Worm (Caenorhabditis elegans) whole organism, L1 larva: ENCODE data around the gene R05G6.9.

Experiments used
- F16B12.6 ChIP-seq: fragments of 150-350 bp; optimal IDR thresholded peaks from 2 replicates; lab custom pipeline; 2014; ENCODE audit warnings: missing biosample characterization, missing genetic modification characterization
- Y116A8C.19 ChIP-seq: sonication (generic microtip); optimal IDR thresholded peaks from 2 replicates; lab custom pipeline; 2016; ENCODE audit warnings: missing compliant biosample characterization, missing genetic modification characterization, borderline replicate concordance
- ama-1 ChIP-seq: fragments of 150-350 bp; optimal IDR thresholded peaks from 2 replicates; lab custom pipeline; 2014
- blmp-1 ChIP-seq: fragments of 150-350 bp; optimal IDR thresholded peaks from 2 replicates; lab custom pipeline; 2014; ENCODE audit warnings: missing biosample characterization, missing genetic modification characterization
- ceh-88 ChIP-seq: fragments of 200-800 bp; sonication (Bioruptor generic); IDR thresholded peaks from 2 replicates; pipeline ENCODE4 v1.3.6; 2022; ENCODE audit warnings: missing genetic modification characterization, missing compliant biosample characterization
- ceh-90 ChIP-seq: sonication (generic microtip); optimal IDR thresholded peaks from 2 replicates; lab custom pipeline; 2016; ENCODE audit warnings: missing genetic modification characterization, missing compliant biosample characterization
- efl-3 ChIP-seq: fragments of 200-800 bp; sonication (Bioruptor generic); optimal IDR thresholded peaks from 2 replicates; lab custom pipeline; 2018; ENCODE audit warnings: mild to moderate bottlenecking, missing genetic modification characterization, missing compliant biosample characterization
- egl-13 ChIP-seq: sonication (generic microtip); optimal IDR thresholded peaks from 2 replicates; lab custom pipeline; 2016; ENCODE audit warnings: missing genotype, missing genetic modification reagents, missing genetic modification characterization, missing compliant biosample characterization
- egl-27 ChIP-seq, 2 experiments: fragments of 150-350 bp in 1 of 2; sonication (generic microtip); optimal IDR thresholded peaks; 3 replicates each; lab custom pipeline; 2017 to 2018; ENCODE audit warnings: missing biosample characterization in 2 of 2, missing genetic modification characterization in 2 of 2, missing genetic modification reagents in 2 of 2
- ets-5 ChIP-seq: fragments of 200-800 bp; sonication (Bioruptor generic); IDR thresholded peaks from 2 replicates; pipeline ENCODE4 v1.3.6; 2022; ENCODE audit warnings: missing genetic modification characterization, missing compliant biosample characterization
- fkh-4 ChIP-seq: sonication (generic microtip); optimal IDR thresholded peaks from 2 replicates; lab custom pipeline; 2016; ENCODE audit warnings: missing compliant biosample characterization, missing genetic modification characterization, borderline replicate concordance
- fkh-8 ChIP-seq: sonication (generic microtip); optimal IDR thresholded peaks from 2 replicates; lab custom pipeline; 2016; ENCODE audit warnings: mild to moderate bottlenecking, missing genetic modification characterization, missing compliant biosample characterization
- grh-1 ChIP-seq: fragments of 200-800 bp; sonication (Bioruptor generic); IDR thresholded peaks from 2 replicates; pipeline ENCODE4 v1.3.6; 2022; ENCODE audit warnings: missing genetic modification reagents, missing genetic modification characterization, missing compliant biosample characterization
- irx-1 ChIP-seq: sonication (generic microtip); optimal IDR thresholded peaks from 2 replicates; lab custom pipeline; 2016; ENCODE audit warnings: missing genetic modification characterization, missing compliant biosample characterization
- isw-1 ChIP-seq: fragments of 200-800 bp; sonication (Bioruptor generic); IDR thresholded peaks from 2 replicates; pipeline ENCODE4 v1.3.6; 2022; ENCODE audit warnings: missing genetic modification characterization, missing compliant biosample characterization
- lin-14 ChIP-seq: fragments of 200-800 bp; sonication (Bioruptor generic); optimal IDR thresholded peaks from 2 replicates; lab custom pipeline; 2018; ENCODE audit warnings: mild to moderate bottlenecking, missing genetic modification characterization, moderate library complexity, missing compliant biosample characterization
- lin-35 ChIP-seq, 2 experiments: fragments of 150-350 bp; optimal IDR thresholded peaks; 2 replicates each; lab custom pipeline; 2014; ENCODE audit warnings: missing biosample characterization in 2 of 2, missing genetic modification characterization in 2 of 2, missing genetic modification reagents in 2 of 2
- lir-3 ChIP-seq: sonication (generic microtip); optimal IDR thresholded peaks from 2 replicates; lab custom pipeline; 2016; ENCODE audit warnings: mild to moderate bottlenecking, missing genetic modification characterization, moderate library complexity, missing compliant biosample characterization; ENCODE audit not compliant: poor library complexity
- lsy-2 ChIP-seq, 2 experiments: fragments of 150-350 bp; optimal IDR thresholded peaks; 2 replicates each; lab custom pipeline; 2014; ENCODE audit warnings: missing biosample characterization in 2 of 2, missing genetic modification characterization in 2 of 2
- mab-9 ChIP-seq: fragments of 200-800 bp; sonication (Bioruptor generic); IDR thresholded peaks from 2 replicates; pipeline ENCODE4 v1.3.6; 2022; ENCODE audit warnings: missing genetic modification reagents, missing genetic modification characterization, missing compliant biosample characterization
- mdl-1 ChIP-seq, 2 experiments: fragments of 150-350 bp; optimal IDR thresholded peaks; 2 replicates each; lab custom pipeline; 2014 to 2017; ENCODE audit warnings: missing biosample characterization in 2 of 2, missing genetic modification characterization in 2 of 2, inconsistent platforms in 1 of 2
- nhr-19 ChIP-seq: fragments of 200-800 bp; sonication (Bioruptor generic); conservative IDR thresholded peaks from 2 replicates; pipeline ENCODE4 v1.3.6; 2022; ENCODE audit warnings: missing genetic modification characterization, missing compliant biosample characterization
- nhr-237 ChIP-seq: fragments of 150-350 bp; optimal IDR thresholded peaks from 2 replicates; lab custom pipeline; 2014; ENCODE audit warnings: missing biosample characterization, missing genetic modification characterization
- nhr-71 ChIP-seq: sonication (generic microtip); optimal IDR thresholded peaks from 2 replicates; lab custom pipeline; 2016; ENCODE audit warnings: mild to moderate bottlenecking, missing genetic modification characterization, moderate library complexity, missing compliant biosample characterization
- nhr-84 ChIP-seq: sonication (generic microtip); optimal IDR thresholded peaks from 2 replicates; lab custom pipeline; 2017; ENCODE audit warnings: missing biosample characterization, missing genetic modification characterization
- nhr-85 ChIP-seq: sonication (generic microtip); peaks from one replicate; lab custom pipeline; 2016; ENCODE audit warnings: missing genetic modification characterization, inconsistent platforms, missing compliant biosample characterization
- nhr-90 ChIP-seq: sonication (generic microtip); optimal IDR thresholded peaks from 2 replicates; lab custom pipeline; 2016; ENCODE audit warnings: mild to moderate bottlenecking, missing genetic modification characterization, missing compliant biosample characterization; ENCODE audit not compliant: poor library complexity
- skn-1 ChIP-seq: fragments of 150-350 bp; optimal IDR thresholded peaks from 2 replicates; lab custom pipeline; 2014; ENCODE audit warnings: missing biosample characterization, missing genetic modification characterization
- snpc-4 ChIP-seq: fragments of 150-350 bp; optimal IDR thresholded peaks from 2 replicates; lab custom pipeline; 2014; ENCODE audit warnings: missing biosample characterization, missing genetic modification characterization
- snu-23 ChIP-seq: sonication (generic microtip); optimal IDR thresholded peaks from 2 replicates; lab custom pipeline; 2016; ENCODE audit warnings: missing genetic modification characterization, missing compliant biosample characterization
- sptf-1 ChIP-seq: fragments of 150-350 bp; optimal IDR thresholded peaks from 2 replicates; lab custom pipeline; 2014; ENCODE audit warnings: missing biosample characterization, missing genetic modification characterization
- sup-37 ChIP-seq: fragments of 200-800 bp; sonication (Bioruptor generic); optimal IDR thresholded peaks from 2 replicates; lab custom pipeline; 2018; ENCODE audit warnings: mild to moderate bottlenecking, missing genetic modification characterization, missing compliant biosample characterization
- tbx-2 ChIP-seq: sonication (generic microtip); optimal IDR thresholded peaks from 2 replicates; lab custom pipeline; 2016; ENCODE audit warnings: missing genetic modification characterization, missing compliant biosample characterization
- tlp-1 ChIP-seq: fragments of 150-350 bp; optimal IDR thresholded peaks from 2 replicates; lab custom pipeline; 2014; ENCODE audit warnings: missing biosample characterization, missing genetic modification characterization
- unc-30 ChIP-seq: sonication (generic microtip); optimal IDR thresholded peaks from 2 replicates; lab custom pipeline; 2017; ENCODE audit warnings: missing biosample characterization, missing genetic modification characterization
- unc-62 ChIP-seq: fragments of 150-350 bp; optimal IDR thresholded peaks from 2 replicates; lab custom pipeline; 2014; ENCODE audit warnings: missing biosample characterization, missing genetic modification reagents, missing genetic modification characterization
- unc-98 ChIP-seq: fragments of 200-800 bp; sonication (Bioruptor generic); IDR thresholded peaks from 2 replicates; pipeline ENCODE4 v1.3.6; 2022; ENCODE audit warnings: missing genetic modification characterization, missing compliant biosample characterization
- zag-1 ChIP-seq: fragments of 150-350 bp; optimal IDR thresholded peaks from 2 replicates; lab custom pipeline; 2014; ENCODE audit warnings: missing biosample characterization, missing genetic modification characterization
- zip-4 ChIP-seq: fragments of 200-800 bp; sonication (Bioruptor generic); optimal IDR thresholded peaks from 2 replicates; lab custom pipeline; 2018; ENCODE audit warnings: mild to moderate bottlenecking, missing genetic modification characterization, moderate library complexity, missing compliant biosample characterization

Gene R05G6.9

ce11 chrIV:7561614-7562142 is 45.6 kb upstream of the R05G6.9 start, which contains the start of gene ima-3 (continued):
- TF ChIP-seq snpc-4 (tag; lab: Kevin White, UChicago), result peak; percentile 2
- peak; percentile 16 for TF ChIP-seq lin-14
- TF ChIP-seq unc-30 (tag; lab: Kevin White, UChicago), result no peak
- no peak for TF ChIP-seq nhr-237 (tag; lab: Kevin White, UChicago)
- TF ChIP-seq ets-5 (GFP tag; lab: Robert Waterston, UW), result no peak
- no peak for TF ChIP-seq sup-37 (GFP tag; lab: Kevin White, UChicago)
- TF ChIP-seq grh-1, result no peak
- TF ChIP-seq egl-13 (tag; lab: Kevin White, UChicago), result no peak
- TF ChIP-seq nhr-90, result no peak
- TF ChIP-seq mab-9, result no peak
- no peak for TF ChIP-seq ama-1 (lab: Kevin White, UChicago)
- no peak for TF ChIP-seq efl-3 (GFP tag; lab: Kevin White, UChicago)
- no peak for TF ChIP-seq unc-98 (GFP tag; lab: Robert Waterston, UW)
- TF ChIP-seq sptf-1 (tag; lab: Kevin White, UChicago), result no peak
- no peak for TF ChIP-seq tlp-1 (tag; lab: Kevin White, UChicago)
- TF ChIP-seq zag-1 (tag; lab: Kevin White, UChicago), result no peak
- TF ChIP-seq lir-3 (tag; lab: Kevin White, UChicago), result no peak
- TF ChIP-seq tbx-2 (tag; lab: Kevin White, UChicago), result peak; percentile 5
- peak; percentile 22 for TF ChIP-seq skn-1 (tag; lab: Kevin White, UChicago)
- peak; percentile 29 for TF ChIP-seq snu-23 (GFP tag; lab: Kevin White, UChicago)
- TF ChIP-seq nhr-84 (tag; lab: Kevin White, UChicago), result no peak
- TF ChIP-seq unc-62 (GFP tag; lab: Kevin White, UChicago), result no peak
- no peak for TF ChIP-seq ceh-90
- no peak for TF ChIP-seq irx-1 (tag; lab: Kevin White, UChicago)
- no peak for TF ChIP-seq mdl-1 (tag; optimal IDR thresholded peaks at IDR 0.05; lab: Kevin White, UChicago)
- no peak for TF ChIP-seq ceh-88
- TF ChIP-seq fkh-8 (tag; lab: Kevin White, UChicago), result no peak
- TF ChIP-seq F16B12.6 (tag; lab: Kevin White, UChicago), result peak; percentile 13
- TF ChIP-seq Y116A8C.19 (tag; lab: Kevin White, UChicago), result no peak
- TF ChIP-seq isw-1 (GFP tag; lab: Robert Waterston, UW), result no peak; the same call in 1 of the 2 replicates
- TF ChIP-seq egl-27 (tag; optimal IDR thresholded peaks at IDR 0.05; lab: Kevin White, UChicago), result no peak
- peak; percentile 20 to 78 for TF ChIP-seq lin-35 (GFP tag; optimal IDR thresholded peaks at IDR 0.05; lab: Kevin White, UChicago)
- TF ChIP-seq lsy-2 (tag; optimal IDR thresholded peaks at IDR 0.05; lab: Kevin White, UChicago), result peak; percentile 8 to 86
- no peak for TF ChIP-seq nhr-19 (GFP tag; lab: Robert Waterston, UW)
- no peak for TF ChIP-seq nhr-85 (tag; lab: Kevin White, UChicago)
- TF ChIP-seq zip-4 (GFP tag; lab: Kevin White, UChicago), result no peak
- TF ChIP-seq fkh-4 (tag; lab: Kevin White, UChicago), result no peak
- TF ChIP-seq blmp-1 (tag; lab: Kevin White, UChicago), result peak; percentile 69

DNA sequence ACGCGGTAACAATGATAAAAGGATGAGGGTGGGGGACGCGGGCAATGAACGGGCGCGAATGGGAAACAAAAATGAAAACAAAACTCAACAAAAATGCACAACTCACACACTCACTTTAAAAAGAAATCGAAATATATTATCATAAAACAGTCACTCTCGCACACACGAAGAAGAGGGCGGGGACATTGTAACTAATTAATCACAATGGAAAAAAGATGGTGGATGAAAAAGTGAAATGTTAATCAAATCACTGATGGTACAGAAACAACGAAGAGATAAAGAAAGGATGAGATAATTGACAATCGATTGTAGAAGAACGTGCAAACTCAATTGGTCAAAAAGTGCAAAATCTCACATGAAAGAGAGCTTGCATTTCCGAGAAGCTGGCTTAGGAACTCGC is 43.2 kb upstream of the R05G6.9 start:
- no peak for TF ChIP-seq Y116A8C.19 (tag; lab: Kevin White, UChicago)
- peak; percentile 45 for TF ChIP-seq blmp-1 (tag; lab: Kevin White, UChicago)

DNA sequence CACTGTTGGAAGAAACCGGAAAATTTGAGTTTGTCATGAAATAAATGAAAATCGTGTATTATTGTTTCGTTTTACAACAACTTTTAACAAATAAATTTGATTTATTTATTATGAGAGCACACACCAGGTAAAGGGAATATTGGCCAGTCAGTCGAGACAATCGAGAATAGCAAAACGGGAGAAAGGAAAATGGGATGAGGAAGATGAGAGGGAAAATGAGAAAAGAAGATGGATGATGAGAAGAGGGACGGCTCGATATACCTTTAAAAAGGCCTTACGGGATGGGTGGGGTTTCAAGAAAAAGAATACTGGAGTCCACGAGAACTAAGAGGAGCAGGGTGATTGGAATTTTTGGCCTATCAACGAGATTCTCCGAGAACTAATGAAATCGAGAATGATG is 42.6 kb upstream of the R05G6.9 start:
- TF ChIP-seq nhr-71 (tag; lab: Kevin White, UChicago), result no peak
- TF ChIP-seq unc-62 (GFP tag; lab: Kevin White, UChicago), result no peak
- no peak for TF ChIP-seq ceh-90
